Worm (Caenorhabditis elegans) whole organism, L2 larva: ENCODE data around the gene srpa-72.

ENCODE experiments used
- F13H6.1 ChIP-seq: sonication (generic microtip); optimal IDR thresholded peaks from 2 replicates; lab custom pipeline; 2016; ENCODE audit warnings: missing genetic modification characterization, missing compliant biosample characterization
- R02D3.7 ChIP-seq: fragments of 150-350 bp; optimal IDR thresholded peaks from 2 replicates; lab custom pipeline; 2014; ENCODE audit warnings: missing biosample characterization, missing genetic modification characterization
- Y55F3AM.14 ChIP-seq: fragments of 200-800 bp; sonication (Bioruptor generic); optimal IDR thresholded peaks from 2 replicates; lab custom pipeline; 2018; ENCODE audit warnings: mild to moderate bottlenecking, missing genetic modification characterization, missing compliant biosample characterization
- ZK546.5 ChIP-seq: sonication (generic microtip); optimal IDR thresholded peaks from 2 replicates; lab custom pipeline; 2017; ENCODE audit warnings: missing biosample characterization, missing genetic modification characterization
- alr-1 ChIP-seq: fragments of 150-350 bp; optimal IDR thresholded peaks from 2 replicates; lab custom pipeline; 2014; ENCODE audit warnings: missing biosample characterization, missing genetic modification characterization
- aly-2 ChIP-seq: fragments of 150-350 bp; optimal IDR thresholded peaks from 2 replicates; lab custom pipeline; 2014; ENCODE audit warnings: missing biosample characterization, missing genetic modification characterization
- ama-1 ChIP-seq: fragments of 150-350 bp; optimal IDR thresholded peaks from 2 replicates; lab custom pipeline; 2018; ENCODE audit warnings: inconsistent platforms
- blmp-1 ChIP-seq: sonication (generic microtip); optimal IDR thresholded peaks from 2 replicates; lab custom pipeline; 2017; ENCODE audit warnings: missing genetic modification characterization, mild to moderate bottlenecking, missing compliant biosample characterization, antibody characterized with exemption, moderate library complexity; ENCODE audit not compliant: insufficient read depth
- ceh-16 ChIP-seq: fragments of 150-350 bp; optimal IDR thresholded peaks from 2 replicates; lab custom pipeline; 2014; ENCODE audit warnings: missing biosample characterization, missing genetic modification characterization
- ceh-82 ChIP-seq: fragments of 150-350 bp; optimal IDR thresholded peaks from 2 replicates; lab custom pipeline; 2014; ENCODE audit warnings: missing biosample characterization, missing genetic modification characterization
- crh-2 ChIP-seq: sonication (generic microtip); optimal IDR thresholded peaks from 2 replicates; lab custom pipeline; 2017; ENCODE audit warnings: missing biosample characterization, missing genetic modification characterization
- egl-27 ChIP-seq: sonication (generic microtip); optimal IDR thresholded peaks from 3 replicates; lab custom pipeline; 2017; ENCODE audit warnings: missing biosample characterization, missing genetic modification reagents, missing genetic modification characterization
- elt-3 ChIP-seq: sonication (generic microtip); optimal IDR thresholded peaks from 2 replicates; lab custom pipeline; 2017; ENCODE audit warnings: missing biosample characterization, missing genetic modification characterization
- fos-1 ChIP-seq: fragments of 150-350 bp; optimal IDR thresholded peaks from 2 replicates; lab custom pipeline; 2014; ENCODE audit warnings: missing biosample characterization, missing genetic modification characterization
- gmeb-1 ChIP-seq: fragments of 150-350 bp; optimal IDR thresholded peaks from 2 replicates; lab custom pipeline; 2014; ENCODE audit warnings: missing biosample characterization, missing genetic modification characterization
- lin-11 ChIP-seq: fragments of 150-350 bp; sonication (generic microtip); optimal IDR thresholded peaks from 2 replicates; lab custom pipeline; 2014; ENCODE audit warnings: missing biosample characterization, missing genetic modification characterization, inconsistent platforms, mixed read lengths
- lin-13 ChIP-seq: fragments of 150-350 bp; optimal IDR thresholded peaks from 2 replicates; lab custom pipeline; 2014; ENCODE audit warnings: missing biosample characterization, missing genetic modification reagents, missing genetic modification characterization
- lin-39 ChIP-seq: fragments of 150-350 bp; optimal IDR thresholded peaks from 2 replicates; lab custom pipeline; 2014; ENCODE audit warnings: missing biosample characterization, missing genetic modification reagents, missing genetic modification characterization
- lsy-2 ChIP-seq, 2 experiments: fragments of 150-350 bp in 1 of 2; sonication (generic microtip) in 1 of 2; optimal IDR thresholded peaks; 2 replicates each; lab custom pipeline; 2014 to 2017; ENCODE audit warnings: missing biosample characterization in 2 of 2, missing genetic modification characterization in 2 of 2
- mab-5 ChIP-seq: fragments of 150-350 bp; optimal IDR thresholded peaks from 2 replicates; lab custom pipeline; 2014; ENCODE audit warnings: missing biosample characterization, missing genetic modification characterization
- mbf-1 ChIP-seq: sonication (generic microtip); optimal IDR thresholded peaks from 2 replicates; lab custom pipeline; 2017; ENCODE audit warnings: missing biosample characterization, missing genetic modification characterization
- mdl-1 ChIP-seq, 2 experiments: fragments of 150-350 bp in 1 of 2; sonication (generic microtip) in 1 of 2; optimal IDR thresholded peaks; 2 replicates each; lab custom pipeline; 2017; ENCODE audit warnings: missing biosample characterization in 2 of 2, missing genetic modification characterization in 2 of 2
- nhr-10 ChIP-seq: sonication (generic microtip); optimal IDR thresholded peaks from 2 replicates; lab custom pipeline; 2017; ENCODE audit warnings: missing biosample characterization, missing genetic modification characterization
- nhr-11 ChIP-seq: fragments of 150-350 bp; optimal IDR thresholded peaks from 2 replicates; lab custom pipeline; 2014; ENCODE audit warnings: missing biosample characterization, missing genetic modification characterization
- nhr-12 ChIP-seq: fragments of 150-350 bp; optimal IDR thresholded peaks from 2 replicates; lab custom pipeline; 2014; ENCODE audit warnings: missing biosample characterization, missing genetic modification characterization
- nhr-21 ChIP-seq: fragments of 150-350 bp; optimal IDR thresholded peaks from 2 replicates; lab custom pipeline; 2014; ENCODE audit warnings: missing biosample characterization, missing genetic modification characterization
- nhr-23 ChIP-seq: fragments of 150-350 bp; optimal IDR thresholded peaks from 2 replicates; lab custom pipeline; 2014; ENCODE audit warnings: missing biosample characterization, missing genetic modification reagents, missing genetic modification characterization
- nhr-237 ChIP-seq: fragments of 150-350 bp; optimal IDR thresholded peaks from 2 replicates; lab custom pipeline; 2014; ENCODE audit warnings: missing biosample characterization, missing genetic modification characterization
- nhr-25 ChIP-seq: fragments of 150-350 bp; sonication (generic microtip); optimal IDR thresholded peaks from 3 replicates; lab custom pipeline; 2014; ENCODE audit warnings: missing biosample characterization, missing genetic modification characterization
- nhr-6 ChIP-seq: fragments of 150-350 bp; optimal IDR thresholded peaks from 2 replicates; lab custom pipeline; 2014; ENCODE audit warnings: missing biosample characterization, missing genetic modification characterization
- nhr-77 ChIP-seq: fragments of 150-350 bp; optimal IDR thresholded peaks from 2 replicates; lab custom pipeline; 2014; ENCODE audit warnings: missing biosample characterization, missing genetic modification characterization
- peb-1 ChIP-seq: fragments of 150-350 bp; optimal IDR thresholded peaks from 2 replicates; lab custom pipeline; 2014; ENCODE audit warnings: missing biosample characterization, missing genetic modification characterization
- sma-9 ChIP-seq, 2 experiments: fragments of 150-350 bp in 1 of 2; sonication (generic microtip) in 1 of 2; optimal IDR thresholded peaks; 2 replicates each; lab custom pipeline; 2014 to 2016; ENCODE audit warnings: missing genetic modification characterization in 2 of 2, mild to moderate bottlenecking in 1 of 2, missing biosample characterization in 1 of 2, missing compliant biosample characterization in 1 of 2, missing genetic modification reagents in 1 of 2, moderate library complexity in 1 of 2
- unc-39 ChIP-seq: fragments of 150-350 bp; optimal IDR thresholded peaks from 2 replicates; lab custom pipeline; 2014; ENCODE audit warnings: missing biosample characterization, missing genetic modification characterization
- unc-55 ChIP-seq: fragments of 150-350 bp; sonication (generic microtip); optimal IDR thresholded peaks from 3 replicates; lab custom pipeline; 2014; ENCODE audit warnings: missing biosample characterization, missing genetic modification reagents, missing genetic modification characterization
- unc-62 ChIP-seq: fragments of 150-350 bp; optimal IDR thresholded peaks from 2 replicates; lab custom pipeline; 2014; ENCODE audit warnings: missing biosample characterization, missing genetic modification reagents, missing genetic modification characterization
- ztf-1 ChIP-seq: fragments of 200-800 bp; sonication (Bioruptor generic); conservative IDR thresholded peaks from 2 replicates; pipeline ENCODE4 v1.3.6; 2022; ENCODE audit warnings: missing genetic modification characterization, missing compliant biosample characterization
- ztf-11 ChIP-seq: sonication (generic microtip); optimal IDR thresholded peaks from 2 replicates; lab custom pipeline; 2017; ENCODE audit warnings: missing biosample characterization, missing genetic modification characterization
- ztf-4 ChIP-seq: fragments of 150-350 bp; optimal IDR thresholded peaks from 2 replicates; lab custom pipeline; 2014; ENCODE audit warnings: missing biosample characterization, missing genetic modification characterization

The srpa-72 gene

DNA sequence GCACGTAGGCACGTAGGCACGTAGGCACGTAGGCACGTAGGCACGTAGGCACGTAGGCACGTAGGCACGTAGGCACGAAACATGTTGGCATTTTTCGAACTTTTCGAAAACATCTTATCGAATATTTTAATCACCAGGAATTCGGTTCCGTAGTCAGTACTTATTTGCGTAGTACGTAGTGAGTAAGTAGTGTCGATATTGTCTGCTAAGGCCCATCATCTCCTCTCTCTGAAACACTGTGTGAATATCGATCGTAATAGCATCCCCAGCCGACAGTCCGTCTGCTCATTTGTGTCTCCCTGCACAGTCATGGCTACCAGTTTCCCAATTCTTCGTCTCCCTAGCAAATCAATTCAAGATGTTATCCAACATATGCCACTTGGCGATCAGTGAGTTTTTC lies 25.2 kb upstream of the srpa-72 start, which contains the start of gene fbxb-106:
Gene fbxb-106 (plus strand): TSS at position 301 of the 400 bp plus-strand sequence.
- no peak for TF ChIP-seq aly-2 (tag; lab: Kevin White, UChicago)
- no peak for TF ChIP-seq crh-2 (tag; lab: Kevin White, UChicago)
- no peak for TF ChIP-seq ceh-82 (tag; lab: Kevin White, UChicago)
- TF ChIP-seq unc-39 (tag; lab: Kevin White, UChicago): no peak
- TF ChIP-seq nhr-12 (tag; lab: Kevin White, UChicago): no peak
- no peak for TF ChIP-seq mab-5 (tag; lab: Kevin White, UChicago)
- TF ChIP-seq R02D3.7 (tag; lab: Kevin White, UChicago): no peak
- no peak for TF ChIP-seq ama-1 (lab: Kevin White, UChicago)
- no peak for TF ChIP-seq blmp-1
- TF ChIP-seq ztf-4 (tag; lab: Kevin White, UChicago): no peak
- no peak for TF ChIP-seq nhr-6 (tag; lab: Kevin White, UChicago)
- no peak for TF ChIP-seq gmeb-1 (tag; lab: Kevin White, UChicago)
- no peak for TF ChIP-seq egl-27 (tag; lab: Kevin White, UChicago)
- TF ChIP-seq ceh-16 (tag; lab: Kevin White, UChicago): no peak
- TF ChIP-seq nhr-237: no peak
- no peak for TF ChIP-seq lin-13 (GFP tag; lab: Kevin White, UChicago)
- TF ChIP-seq F13H6.1 (tag; lab: Kevin White, UChicago): no peak

- TF ChIP-seq nhr-77 (no peak), blmp-1 (no peak), F13H6.1 (tag; lab: Kevin White, UChicago) (no peak), mbf-1 (tag; lab: Kevin White, UChicago) (no peak), nhr-21 (tag; lab: Kevin White, UChicago) (no peak), lin-39 (no peak), fos-1 (tag; lab: Kevin White, UChicago) (no peak), nhr-10 (tag; lab: Kevin White, UChicago) (no peak), peb-1 (tag; lab: Kevin White, UChicago) (no peak), nhr-11 (no peak), elt-3 (tag; lab: Kevin White, UChicago) (no peak), egl-27 (tag; lab: Kevin White, UChicago) (no peak), alr-1 (tag; lab: Kevin White, UChicago) (no peak), ztf-1 (no peak), unc-62 (GFP tag; lab: Kevin White, UChicago) (no peak)
- TF ChIP-seq, all 48 proteins: peak for 0
These were observed 22.6 kb upstream of the srpa-72 start, which contains the start of gene fbxb-108 for ce11 chrII:2764664-2765063. Gene fbxb-108 (plus strand): TSS chrII:2764964.

ce11 chrII:2766331-2766730 lies 20.9 kb upstream of the srpa-72 start, which contains the start of gene F08D12.15:
Gene F08D12.15 (plus strand): TSS chrII:2766631.
- no peak for TF ChIP-seq ZK546.5
- TF ChIP-seq sma-9 (GFP tag; optimal IDR thresholded peaks at IDR 0.05; lab: Kevin White, UChicago): no peak
- no peak for TF ChIP-seq sma-9 (tag; optimal IDR thresholded peaks at IDR 0.05; lab: Kevin White, UChicago)
- no peak for TF ChIP-seq nhr-10 (tag; lab: Kevin White, UChicago)

DNA sequence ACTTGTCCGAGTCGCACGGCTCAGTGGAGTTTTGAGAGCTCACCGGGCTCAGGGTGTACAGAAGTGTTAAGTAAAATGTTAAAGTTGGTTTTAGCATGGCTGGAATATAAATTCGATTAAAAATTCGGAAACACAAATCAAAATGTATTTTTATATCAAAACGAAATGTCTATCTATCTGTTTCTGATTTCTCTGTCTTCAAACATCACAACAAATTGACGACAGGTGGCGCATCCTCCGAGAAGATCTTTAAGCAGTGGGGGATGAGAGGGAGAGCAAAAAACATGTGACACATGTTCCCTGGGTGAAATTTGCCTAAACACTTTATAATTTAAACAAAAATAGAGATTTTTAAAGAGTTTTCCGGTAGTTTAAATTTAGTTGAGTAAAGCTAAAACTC lies 18.3 kb upstream of the srpa-72 start, which contains the start of gene F08D12.7:
Gene F08D12.7 (minus strand): TSS at position 101 of the 400 bp plus-strand sequence.
- TF ChIP-seq fos-1 (tag; lab: Kevin White, UChicago): no peak
- TF ChIP-seq nhr-25 (tag; lab: Kevin White, UChicago): no peak
- TF ChIP-seq peb-1 (tag; lab: Kevin White, UChicago): no peak
- TF ChIP-seq unc-55 (GFP tag; lab: Kevin White, UChicago): no peak
- TF ChIP-seq mdl-1 (tag; optimal IDR thresholded peaks at IDR 0.05; lab: Kevin White, UChicago): no peak
- TF ChIP-seq lsy-2 (tag; optimal IDR thresholded peaks at IDR 0.05; lab: Kevin White, UChicago): no peak
- no peak for TF ChIP-seq ztf-11
- TF ChIP-seq nhr-23 (tag; lab: Kevin White, UChicago): no peak
- TF ChIP-seq egl-27 (tag; lab: Kevin White, UChicago): no peak
- TF ChIP-seq lin-11 (tag; lab: Kevin White, UChicago): no peak
- no peak for TF ChIP-seq R02D3.7 (tag; lab: Kevin White, UChicago)
- no peak for TF ChIP-seq crh-2 (tag; lab: Kevin White, UChicago)
- no peak for TF ChIP-seq ztf-1
- TF ChIP-seq ceh-82 (tag; lab: Kevin White, UChicago): no peak
- TF ChIP-seq Y55F3AM.14: no peak
